Fruit fly (Drosophila melanogaster) whole organism, pupa: ENCODE measurements around the gene mRpL22.

Experiments
- CG10348 ChIP-seq: fragments of 200-800 bp; sonication (Bioruptor generic); IDR thresholded peaks from 2 replicates; pipeline ENCODE4 v1.3.6; 2022; ENCODE audit warnings: missing biosample characterization, missing genetic modification characterization
- CG17806 ChIP-seq: fragments of 200-800 bp; sonication (Bioruptor generic); optimal IDR thresholded peaks from 2 replicates; lab custom pipeline; 2018; ENCODE audit warnings: missing biosample characterization, mild to moderate bottlenecking, missing genetic modification characterization, moderate library complexity
- CG32121 ChIP-seq: fragments of 200-800 bp; sonication (Bioruptor generic); IDR thresholded peaks from 2 replicates; pipeline ENCODE4 v1.3.6; 2022; ENCODE audit warnings: missing biosample characterization, missing genetic modification characterization
- CG8159 ChIP-seq: fragments of 200-800 bp; sonication (Bioruptor generic); optimal IDR thresholded peaks from 3 replicates; lab custom pipeline; 2018; ENCODE audit warnings: missing biosample characterization, mild to moderate bottlenecking, missing genetic modification characterization, moderate library complexity
- CG8301 ChIP-seq: fragments of 200-800 bp; sonication (Bioruptor generic); optimal IDR thresholded peaks from 2 replicates; lab custom pipeline; 2018; ENCODE audit warnings: missing biosample characterization, mild to moderate bottlenecking, missing genetic modification characterization
- rn ChIP-seq: fragments of 200-800 bp; sonication (Bioruptor generic); IDR thresholded peaks from 2 replicates; pipeline ENCODE4 v1.3.6; 2022; ENCODE audit warnings: missing biosample characterization, missing genetic modification characterization

DNA sequence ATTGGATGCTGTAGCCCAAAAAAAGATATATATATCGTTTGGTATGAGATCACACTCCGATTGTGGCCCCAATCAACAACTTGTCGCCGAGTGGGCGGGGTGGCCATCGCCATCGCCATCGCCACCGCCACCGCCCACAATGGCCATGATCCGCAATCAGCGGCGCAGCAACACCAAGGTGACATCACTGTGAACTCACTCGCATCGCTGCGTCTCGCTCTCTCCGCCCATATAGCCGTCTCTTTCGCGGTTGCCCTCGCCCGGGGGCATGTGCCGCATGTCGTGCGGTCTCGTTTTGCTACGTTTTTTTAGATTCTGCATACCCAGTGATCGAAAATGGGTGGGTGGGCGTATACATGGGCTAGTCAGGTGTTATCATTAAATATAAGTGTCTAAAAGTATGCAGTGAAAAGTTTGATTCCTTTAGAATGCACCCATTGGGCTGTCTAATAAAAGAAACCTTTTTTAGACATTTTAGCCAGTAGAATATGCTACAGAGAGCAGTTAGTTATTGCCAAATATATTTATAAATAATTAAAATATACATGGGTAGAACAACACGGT is 16.8 kb upstream of the mRpL22 start:
- TF ChIP-seq rn (GFP tag; lab: Robert Waterston, UW) (no peak), CG8301 (tag; lab: Kevin White, UChicago) (no peak), CG17806 (tag; lab: Kevin White, UChicago) (no peak), CG32121 (GFP tag; lab: Robert Waterston, UW) (no peak), CG10348 (GFP tag; lab: Robert Waterston, UW) (no peak), CG8159 (tag; lab: Kevin White, UChicago) (no peak)
